Worm (Caenorhabditis elegans) whole organism, early embryonic: ENCODE results near the gene F44E2.4.

Source experiments
- B0310.2 ChIP-seq: sonication (generic microtip); optimal IDR thresholded peaks from 2 replicates; lab custom pipeline; 2016; ENCODE audit warnings: mild to moderate bottlenecking, missing genetic modification characterization, missing compliant biosample characterization
- F13C5.2 ChIP-seq: sonication (generic microtip); optimal IDR thresholded peaks from 2 replicates; lab custom pipeline; 2017; ENCODE audit warnings: mild to moderate bottlenecking, missing genetic modification characterization, inconsistent platforms, missing compliant biosample characterization
- aly-1 ChIP-seq: sonication (generic microtip); optimal IDR thresholded peaks from 2 replicates; lab custom pipeline; 2016; ENCODE audit warnings: missing genetic modification characterization, missing compliant biosample characterization
- ama-1 ChIP-seq: fragments of 150-350 bp; optimal IDR thresholded peaks from 2 replicates; lab custom pipeline; 2014
- ceh-13 ChIP-seq: fragments of 200-800 bp; sonication (Bioruptor generic); optimal IDR thresholded peaks from 2 replicates; lab custom pipeline; 2018; ENCODE audit warnings: mild to moderate bottlenecking, missing genetic modification characterization, missing compliant biosample characterization
- ceh-36 ChIP-seq: sonication (generic microtip); optimal IDR thresholded peaks from 2 replicates; lab custom pipeline; 2016; ENCODE audit warnings: missing genetic modification characterization, inconsistent platforms, missing compliant biosample characterization
- ets-7 ChIP-seq: sonication (generic microtip); optimal IDR thresholded peaks from 2 replicates; lab custom pipeline; 2016; ENCODE audit warnings: missing genotype, missing genetic modification characterization, missing compliant biosample characterization
- flt-1 ChIP-seq: fragments of 200-800 bp; sonication (Bioruptor generic); IDR thresholded peaks from 2 replicates; pipeline ENCODE4 v1.3.6; 2022; ENCODE audit warnings: missing genetic modification characterization, missing compliant biosample characterization
- hmbx-1 ChIP-seq: sonication (generic microtip); optimal IDR thresholded peaks from 2 replicates; lab custom pipeline; 2016; ENCODE audit warnings: mild to moderate bottlenecking, missing genetic modification characterization, missing compliant biosample characterization
- hmg-4 ChIP-seq: fragments of 200-800 bp; sonication (Bioruptor generic); optimal IDR thresholded peaks from 2 replicates; lab custom pipeline; 2018; ENCODE audit warnings: mild to moderate bottlenecking, missing genetic modification characterization, missing compliant biosample characterization
- hnd-1 ChIP-seq: sonication (generic microtip); optimal IDR thresholded peaks from 2 replicates; lab custom pipeline; 2016; ENCODE audit warnings: missing genetic modification characterization, missing compliant biosample characterization
- pes-1 ChIP-seq: fragments of 200-800 bp; sonication (Bioruptor generic); IDR thresholded peaks from 2 replicates; pipeline ENCODE4 v1.3.6; 2022; ENCODE audit warnings: missing genetic modification reagents, missing genetic modification characterization, missing compliant biosample characterization
- scrt-1 ChIP-seq: fragments of 200-800 bp; sonication (Bioruptor generic); IDR thresholded peaks from 2 replicates; pipeline ENCODE4 v1.3.6; 2022; ENCODE audit warnings: missing genetic modification characterization, missing compliant biosample characterization
- sea-1 ChIP-seq: fragments of 200-800 bp; sonication (Bioruptor generic); conservative IDR thresholded peaks from 2 replicates; pipeline ENCODE4 v1.3.6; 2022; ENCODE audit warnings: missing genetic modification characterization, missing compliant biosample characterization
- tbx-11 ChIP-seq: fragments of 200-800 bp; sonication (Bioruptor generic); IDR thresholded peaks from 2 replicates; pipeline ENCODE4 v1.3.6; 2022; ENCODE audit warnings: missing genetic modification characterization, missing compliant biosample characterization
- tbx-37 ChIP-seq: fragments of 200-800 bp; sonication (Bioruptor generic); conservative IDR thresholded peaks from 2 replicates; pipeline ENCODE4 v1.3.6; 2022; ENCODE audit warnings: missing genetic modification reagents, missing genetic modification characterization, missing compliant biosample characterization
- tra-4 ChIP-seq: sonication (generic microtip); optimal IDR thresholded peaks from 2 replicates; lab custom pipeline; 2017; ENCODE audit warnings: missing genetic modification characterization, missing compliant biosample characterization

F44E2.4 gene

DNA sequence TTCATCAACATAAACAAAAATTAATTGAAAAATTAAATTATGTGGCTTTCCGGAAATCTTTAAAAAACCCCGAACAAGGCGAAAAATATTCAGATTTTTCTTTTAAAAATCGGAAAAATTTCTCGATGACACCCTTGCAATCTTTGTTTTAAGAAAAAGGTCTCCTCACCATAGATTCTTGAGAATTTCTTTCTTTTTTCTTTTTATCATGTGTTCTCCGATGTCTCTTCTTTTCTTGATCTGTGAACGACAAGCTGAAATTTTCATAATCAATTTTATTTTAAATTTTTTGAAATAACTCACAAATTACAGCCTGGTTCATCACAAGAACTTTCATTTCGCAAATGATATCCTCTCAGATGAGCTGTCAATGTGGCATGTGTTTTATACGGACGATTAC lies 47.0 kb downstream of the F44E2.4 start, which contains the start of the genes zfp-1 and F54F2.14:
Gene zfp-1, plus strand, starts transcription at position 301 of the 400 bp plus-strand sequence.
Gene F54F2.14, plus strand, starts transcription at position 312 of the 400 bp plus-strand sequence.
- TF ChIP-seq ama-1 (lab: Kevin White, UChicago) (no peak), ets-7 (tag; lab: Kevin White, UChicago) (no peak), pes-1 (GFP tag; lab: Robert Waterston, UW) (no peak), F13C5.2 (tag; lab: Kevin White, UChicago) (no peak), sea-1 (GFP tag; lab: Robert Waterston, UW) (no peak), flt-1 (no peak), tra-4 (tag; lab: Kevin White, UChicago) (no peak), ceh-36 (tag; lab: Kevin White, UChicago) (no peak), hmbx-1 (tag; lab: Kevin White, UChicago) (no peak), hnd-1 (no peak), tbx-11 (GFP tag; lab: Robert Waterston, UW) (no peak), scrt-1 (GFP tag; lab: Robert Waterston, UW) (no peak), hmg-4 (no peak), tbx-37 (GFP tag; lab: Robert Waterston, UW) (no peak)

DNA sequence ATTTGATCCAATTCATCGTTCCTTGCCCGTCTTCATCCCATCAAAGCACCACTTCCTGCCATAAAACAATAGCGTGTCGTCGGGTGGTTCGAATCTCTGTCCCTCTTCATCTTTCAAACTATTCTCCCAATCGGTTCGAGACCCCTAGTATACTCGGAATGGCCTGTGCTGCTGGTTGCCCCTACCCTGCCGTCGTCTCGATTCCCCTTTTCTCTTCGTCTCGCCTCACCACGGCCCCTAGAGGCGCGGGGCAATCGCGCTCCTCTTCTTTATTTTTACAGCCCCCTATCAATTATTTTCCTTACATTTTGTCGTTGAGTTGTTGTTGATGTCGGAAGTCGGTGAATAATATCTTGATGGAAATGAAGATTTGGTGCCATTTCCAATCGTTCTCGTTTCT lies 49.5 kb downstream of the F44E2.4 start:
- TF ChIP-seq hnd-1: no peak
- no peak for TF ChIP-seq tbx-11 (GFP tag; lab: Robert Waterston, UW)
- no peak for TF ChIP-seq flt-1
- no peak for TF ChIP-seq B0310.2 (tag; lab: Kevin White, UChicago)
- no peak for TF ChIP-seq scrt-1 (GFP tag; lab: Robert Waterston, UW)
- TF ChIP-seq sea-1 (GFP tag; lab: Robert Waterston, UW): no peak
- TF ChIP-seq aly-1 (tag; lab: Kevin White, UChicago): no peak
- no peak for TF ChIP-seq hmbx-1 (tag; lab: Kevin White, UChicago)
- TF ChIP-seq F13C5.2 (tag; lab: Kevin White, UChicago): no peak

DNA sequence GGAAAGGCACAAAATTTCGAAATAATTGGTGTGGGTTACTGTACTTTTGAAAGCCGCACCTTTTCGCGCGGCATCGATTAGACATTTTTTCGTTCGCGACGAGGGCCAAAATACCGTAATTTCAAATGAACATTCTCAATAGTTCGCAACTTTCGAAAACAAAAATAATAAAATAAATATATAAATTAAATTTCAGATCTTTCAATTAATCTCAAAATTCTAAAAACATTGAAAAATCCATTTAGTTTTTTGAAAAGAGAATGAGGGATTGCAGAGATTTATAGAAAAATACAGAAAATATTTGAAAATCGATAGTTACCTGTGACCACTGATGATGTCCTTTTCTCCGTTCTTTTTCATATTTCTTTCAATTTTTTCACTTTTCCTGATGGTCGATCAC lies 52.1 kb downstream of the F44E2.4 start, which contains the start of gene K02D10.8:
Gene K02D10.8, plus strand, starts transcription at position 301 of the 400 bp plus-strand sequence.
- TF ChIP-seq hmg-4: no peak
- no peak for TF ChIP-seq tra-4 (tag; lab: Kevin White, UChicago)
- no peak for TF ChIP-seq tbx-37 (GFP tag; lab: Robert Waterston, UW)
- no peak for TF ChIP-seq aly-1 (tag; lab: Kevin White, UChicago)
- TF ChIP-seq pes-1 (GFP tag; lab: Robert Waterston, UW): no peak
- TF ChIP-seq ama-1 (lab: Kevin White, UChicago): no peak
- no peak for TF ChIP-seq flt-1
- no peak for TF ChIP-seq sea-1 (GFP tag; lab: Robert Waterston, UW)
- no peak for TF ChIP-seq ceh-36 (tag; lab: Kevin White, UChicago)
- no peak for TF ChIP-seq hmbx-1 (tag; lab: Kevin White, UChicago)
- no peak for TF ChIP-seq ets-7 (tag; lab: Kevin White, UChicago)
- no peak for TF ChIP-seq scrt-1 (GFP tag; lab: Robert Waterston, UW)

DNA sequence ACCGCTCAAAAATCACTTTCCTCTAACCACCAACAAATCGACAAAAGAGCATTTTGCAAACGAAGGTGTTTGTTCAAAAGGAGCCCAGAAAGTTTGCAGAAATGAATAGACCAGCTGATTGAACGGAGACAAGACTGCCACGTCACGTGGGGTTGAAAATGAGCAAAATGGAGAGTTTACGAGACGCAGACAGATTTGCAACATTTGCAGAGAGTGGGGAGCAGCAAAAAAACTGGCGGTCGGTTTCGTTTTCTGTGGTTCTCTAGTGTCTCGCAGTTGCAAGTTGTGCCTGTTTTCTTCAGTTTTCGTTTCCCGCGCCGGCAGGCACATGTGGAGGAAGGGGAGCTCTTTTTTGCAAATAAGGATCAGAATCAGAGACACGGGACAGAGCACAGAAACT lies 52.8 kb downstream of the F44E2.4 start:
- TF ChIP-seq sea-1 (GFP tag; lab: Robert Waterston, UW) (no peak), hnd-1 (no peak), flt-1 (no peak), tbx-37 (GFP tag; lab: Robert Waterston, UW) (no peak)

ce11 chrIII:8784500-8784899 lies 53.7 kb downstream of the F44E2.4 start:
- TF ChIP-seq sea-1 (GFP tag; lab: Robert Waterston, UW) (no peak), B0310.2 (tag; lab: Kevin White, UChicago) (no peak), ama-1 (lab: Kevin White, UChicago) (no peak), hnd-1 (no peak), ets-7 (tag; lab: Kevin White, UChicago) (no peak), flt-1 (no peak), aly-1 (tag; lab: Kevin White, UChicago) (no peak), pes-1 (GFP tag; lab: Robert Waterston, UW) (no peak), tra-4 (tag; lab: Kevin White, UChicago) (no peak), hmg-4 (no peak), ceh-13 (no peak), tbx-37 (GFP tag; lab: Robert Waterston, UW) (no peak), hmbx-1 (tag; lab: Kevin White, UChicago) (no peak), F13C5.2 (tag; lab: Kevin White, UChicago) (no peak), scrt-1 (GFP tag; lab: Robert Waterston, UW) (no peak), ceh-36 (tag; lab: Kevin White, UChicago) (no peak), tbx-11 (GFP tag; lab: Robert Waterston, UW) (no peak)

- TF ChIP-seq ets-7 (tag; lab: Kevin White, UChicago) (no peak), scrt-1 (GFP tag; lab: Robert Waterston, UW) (no peak), ceh-13 (no peak), tra-4 (tag; lab: Kevin White, UChicago) (no peak), B0310.2 (tag; lab: Kevin White, UChicago) (no peak), sea-1 (GFP tag; lab: Robert Waterston, UW) (no peak), tbx-37 (GFP tag; lab: Robert Waterston, UW) (no peak), hmg-4 (no peak), flt-1 (no peak), tbx-11 (GFP tag; lab: Robert Waterston, UW) (no peak), hmbx-1 (tag; lab: Kevin White, UChicago) (no peak), pes-1 (GFP tag; lab: Robert Waterston, UW) (no peak), ceh-36 (tag; lab: Kevin White, UChicago) (no peak), hnd-1 (no peak), ama-1 (lab: Kevin White, UChicago) (no peak), F13C5.2 (tag; lab: Kevin White, UChicago) (no peak), aly-1 (tag; lab: Kevin White, UChicago) (no peak)
Measured at ce11 chrIII:8782744-8783143, 55.5 kb downstream of the F44E2.4 start.
